Worm (Caenorhabditis elegans): ENCODE results near the gene bas-1.

DNA sequence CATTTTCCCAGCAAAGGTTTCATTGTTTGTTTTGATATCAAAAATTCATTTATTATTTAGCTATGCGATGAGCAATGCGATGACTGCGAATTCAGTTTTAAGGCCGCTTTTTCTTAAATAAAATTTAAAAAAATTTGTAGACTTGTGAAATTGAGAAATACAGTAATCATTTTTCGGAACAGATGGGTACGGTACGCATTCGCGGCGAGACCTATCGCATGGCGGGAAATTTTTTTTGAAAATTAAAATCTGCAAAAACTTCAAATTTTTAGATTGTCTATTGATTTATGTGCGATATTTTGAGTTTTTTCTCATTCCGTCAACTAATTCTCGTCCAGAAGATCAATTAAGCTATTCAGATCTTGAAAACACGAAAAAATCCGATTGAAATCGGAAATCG is 51.4 kb downstream of the bas-1 start:
- TF ChIP-seq unc-62 (GFP tag; optimal IDR thresholded peaks at IDR 0.05) (no peak), snpc-4 (tag; optimal IDR thresholded peaks at IDR 0.05) (no peak), lin-13 (GFP tag; optimal IDR thresholded peaks at IDR 0.05) (no peak), ama-1 (optimal IDR thresholded peaks at IDR 0.05) (no peak), blmp-1 (tag; optimal IDR thresholded peaks at IDR 0.05; ENCODE audit: insufficient read depth) (no peak), zag-1 (tag; optimal IDR thresholded peaks at IDR 0.05) (no peak), nhr-12 (tag; optimal IDR thresholded peaks at IDR 0.05) (no peak), lin-39 (tag; optimal IDR thresholded peaks at IDR 0.05) (no peak)

Data from whole organism, L2 larva.